Comparison of ENCODE assay signal across 6 worm cellular contexts in the genomic region with DNA sequence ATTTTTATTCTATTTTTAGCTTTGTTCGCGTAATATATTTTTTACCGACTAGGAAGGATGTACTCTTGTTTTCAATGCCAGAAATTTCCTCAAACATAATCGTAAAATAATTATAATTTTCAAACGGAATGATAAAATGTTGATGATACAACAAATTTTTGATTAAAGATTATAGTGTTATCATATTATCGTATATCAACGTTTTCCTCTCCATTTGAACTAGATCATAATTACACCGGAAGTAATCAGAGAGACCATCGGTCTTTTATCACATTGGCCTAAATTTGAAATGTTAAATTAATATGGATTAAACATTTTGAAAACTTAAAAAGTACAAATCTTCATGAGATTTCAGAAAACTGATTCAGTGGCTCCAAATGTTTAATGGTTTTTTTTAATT.
TF ChIP-seq lines count a peak whose summit lies in the region.

No protein-coding gene starts in this region.

TF ChIP-seq in whole organism, L1 larva, 84 proteins besides CTCF, POLR2A, EP300 and RAD21 (continues in another document):
- TF ChIP-seq nhr-237 (tag; optimal IDR thresholded peaks at IDR 0.05; lab: Kevin White, UChicago), result no peak
- TF ChIP-seq snu-23 (GFP tag; optimal IDR thresholded peaks at IDR 0.05; lab: Kevin White, UChicago), result no peak
- TF ChIP-seq dpl-1 (GFP tag; optimal IDR thresholded peaks at IDR 0.05; lab: Kevin White, UChicago), result no peak
- peak; percentile 80 for TF ChIP-seq elt-2 (tag; optimal IDR thresholded peaks at IDR 0.05; lab: Kevin White, UChicago)
- TF ChIP-seq hlh-4 (tag; optimal IDR thresholded peaks at IDR 0.05; lab: Kevin White, UChicago), result no peak
- no peak for TF ChIP-seq aha-1 (tag; optimal IDR thresholded peaks at IDR 0.05; lab: Kevin White, UChicago)
- TF ChIP-seq ces-1 (GFP tag; optimal IDR thresholded peaks at IDR 0.05; lab: Kevin White, UChicago), result no peak
- TF ChIP-seq xbp-1 (tag; optimal IDR thresholded peaks at IDR 0.05; lab: Kevin White, UChicago), result no peak
- TF ChIP-seq elt-3 (tag; optimal IDR thresholded peaks at IDR 0.05; lab: Kevin White, UChicago), result peak in 2 of 6 experiments; percentile 11 to 29
- no peak for TF ChIP-seq pag-3 (tag; optimal IDR thresholded peaks at IDR 0.05; lab: Kevin White, UChicago; ENCODE audit: borderline replicate concordance, insufficient read depth)
- TF ChIP-seq nhr-76 (tag; optimal IDR thresholded peaks at IDR 0.05; lab: Kevin White, UChicago), result no peak
- TF ChIP-seq rnt-1 (tag; optimal IDR thresholded peaks at IDR 0.05; lab: Kevin White, UChicago), result no peak
- TF ChIP-seq mef-2 (tag; optimal IDR thresholded peaks at IDR 0.05; lab: Kevin White, UChicago), result no peak
- TF ChIP-seq grh-1 (GFP tag; IDR thresholded peaks at IDR 0.05; lab: Robert Waterston, UW), result no peak
- peak; percentile 69 for TF ChIP-seq nhr-85 (tag; lab: Kevin White, UChicago)

TF ChIP-seq in whole organism, L2 larva, 48 proteins besides CTCF, POLR2A, EP300 and RAD21:
- no peak for TF ChIP-seq lin-11 (tag; optimal IDR thresholded peaks at IDR 0.05; lab: Kevin White, UChicago)
- TF ChIP-seq sma-9 (GFP tag; optimal IDR thresholded peaks at IDR 0.05; lab: Kevin White, UChicago), result peak; percentile 46
- no peak for TF ChIP-seq sma-9 (tag; optimal IDR thresholded peaks at IDR 0.05; lab: Kevin White, UChicago)
- TF ChIP-seq fos-1 (tag; optimal IDR thresholded peaks at IDR 0.05; lab: Kevin White, UChicago), result peak; percentile 62
- peak; percentile 18 for TF ChIP-seq crh-2 (tag; optimal IDR thresholded peaks at IDR 0.05; lab: Kevin White, UChicago)

TF ChIP-seq in whole organism, L3 larva, 47 proteins besides CTCF, POLR2A, EP300 and RAD21:
- TF ChIP-seq jun-1 (tag; optimal IDR thresholded peaks at IDR 0.05; lab: Kevin White, UChicago), result no peak
- TF ChIP-seq pha-4 (tag; optimal IDR thresholded peaks at IDR 0.05; lab: Kevin White, UChicago), result peak; percentile 23
- TF ChIP-seq ceh-28 (tag; optimal IDR thresholded peaks at IDR 0.05; lab: Kevin White, UChicago), result no peak
- peak; percentile 87 for TF ChIP-seq elt-2 (tag; optimal IDR thresholded peaks at IDR 0.05; lab: Kevin White, UChicago)
- no peak for TF ChIP-seq mdl-1 (tag; optimal IDR thresholded peaks at IDR 0.05; lab: Kevin White, UChicago)
- no peak for TF ChIP-seq ztf-11 (tag; optimal IDR thresholded peaks at IDR 0.05; lab: Kevin White, UChicago)
- peak; percentile 77 for TF ChIP-seq pqm-1 (tag; optimal IDR thresholded peaks at IDR 0.05; lab: Kevin White, UChicago)

TF ChIP-seq in whole organism, L4 larva, 104 proteins besides CTCF, POLR2A, EP300 and RAD21:
- TF ChIP-seq tra-1 (GFP tag; IDR thresholded peaks at IDR 0.05; lab: Robert Waterston, UW) (no peak), ztf-11 (tag; optimal IDR thresholded peaks at IDR 0.05; lab: Kevin White, UChicago) (no peak), daf-19 (GFP tag; conservative IDR thresholded peaks at IDR 0.05; lab: Robert Waterston, UW) (no peak), pqm-1 (tag; optimal IDR thresholded peaks at IDR 0.05; lab: Kevin White, UChicago) (peak; percentile 58), hif-1 (tag; optimal IDR thresholded peaks at IDR 0.05; lab: Kevin White, UChicago) (no peak), hlh-11 (tag; optimal IDR thresholded peaks at IDR 0.05; lab: Kevin White, UChicago) (peak; percentile 19), gei-8 (GFP tag; optimal IDR thresholded peaks at IDR 0.05; lab: Kevin White, UChicago) (no peak), nhr-6 (tag; optimal IDR thresholded peaks at IDR 0.05; lab: Kevin White, UChicago) (no peak), Y105C5A.15 (GFP tag; IDR thresholded peaks at IDR 0.05; lab: Robert Waterston, UW) (no peak), nhr-111 (GFP tag; optimal IDR thresholded peaks at IDR 0.05; lab: Kevin White, UChicago) (no peak), vab-7 (GFP tag; IDR thresholded peaks at IDR 0.05; lab: Robert Waterston, UW) (no peak), dve-1 (tag; optimal IDR thresholded peaks at IDR 0.05; lab: Kevin White, UChicago; ENCODE audit: insufficient read depth) (peak; percentile 42), fos-1 (tag; optimal IDR thresholded peaks at IDR 0.05; lab: Kevin White, UChicago) (no peak), nhr-25 (tag; optimal IDR thresholded peaks at IDR 0.05; lab: Kevin White, UChicago; ENCODE audit: borderline replicate concordance, insufficient read depth) (no peak), T20F7.1 (GFP tag; optimal IDR thresholded peaks at IDR 0.05; lab: Kevin White, UChicago) (no peak), mdt-29 (GFP tag; IDR thresholded peaks at IDR 0.05; lab: Robert Waterston, UW) (no peak), daf-16 (GFP tag; optimal IDR thresholded peaks at IDR 0.05; lab: Kevin White, UChicago) (no peak), daf-16 (tag; optimal IDR thresholded peaks at IDR 0.05; lab: Kevin White, UChicago) (peak; percentile 56), F26F4.8 (GFP tag; conservative IDR thresholded peaks at IDR 0.05; lab: Robert Waterston, UW) (no peak), nhr-28 (tag; optimal IDR thresholded peaks at IDR 0.05; lab: Kevin White, UChicago) (peak; percentile 61), saeg-2 (GFP tag; IDR thresholded peaks at IDR 0.05; lab: Robert Waterston, UW) (no peak), nhr-77 (tag; optimal IDR thresholded peaks at IDR 0.05; lab: Kevin White, UChicago) (peak; percentile 55)

TF ChIP-seq in whole organism, late embryonic, 69 proteins besides CTCF, POLR2A, EP300 and RAD21:
- TF ChIP-seq T23F11.4 (GFP tag; optimal IDR thresholded peaks at IDR 0.05; lab: Kevin White, UChicago) (no peak), elt-2 (tag; optimal IDR thresholded peaks at IDR 0.05; lab: Kevin White, UChicago) (peak; percentile 80), ceh-14 (tag; optimal IDR thresholded peaks at IDR 0.05; lab: Kevin White, UChicago) (no peak)
TF ChIP-seq in whole organism, late embryonic: peak in this region for 1.

TF ChIP-seq in whole organism, young adult, 124 proteins besides CTCF, POLR2A, EP300 and RAD21:
- TF ChIP-seq mel-28 (tag; optimal IDR thresholded peaks at IDR 0.05; lab: Kevin White, UChicago; ENCODE audit: borderline replicate concordance) (no peak), nhr-80 (tag; optimal IDR thresholded peaks at IDR 0.05; lab: Kevin White, UChicago) (peak; percentile 5)
